Worm (Caenorhabditis elegans) whole organism, young adult: ENCODE measurements around the gene C31G12.1.

Experiments
- B0019.2 ChIP-seq: fragments of 200-800 bp; sonication (Bioruptor generic); conservative IDR thresholded peaks from 2 replicates; pipeline ENCODE4 v1.3.6; 2022; ENCODE audit warnings: missing genetic modification reagents, missing genetic modification characterization, missing compliant biosample characterization
- B0261.1 ChIP-seq: sonication (generic microtip); optimal IDR thresholded peaks from 2 replicates; lab custom pipeline; 2016; ENCODE audit warnings: mild to moderate bottlenecking, missing genetic modification characterization, moderate library complexity, missing compliant biosample characterization
- B0336.3 ChIP-seq: fragments of 200-800 bp; sonication (Bioruptor generic); IDR thresholded peaks from 2 replicates; pipeline ENCODE4 v1.3.6; 2022; ENCODE audit warnings: missing genetic modification characterization, missing compliant biosample characterization
- F22D6.2 ChIP-seq: sonication (generic microtip); optimal IDR thresholded peaks from 2 replicates; lab custom pipeline; 2016; ENCODE audit warnings: mild to moderate bottlenecking, missing genetic modification characterization, missing compliant biosample characterization
- F39B2.1 ChIP-seq: fragments of 200-800 bp; sonication (Bioruptor generic); IDR thresholded peaks from 2 replicates; pipeline ENCODE4 v1.3.6; 2022; ENCODE audit warnings: missing genetic modification reagents, missing genetic modification characterization, missing compliant biosample characterization
- F52B5.7 ChIP-seq: sonication (generic microtip); optimal IDR thresholded peaks from 2 replicates; lab custom pipeline; 2016; ENCODE audit warnings: mild to moderate bottlenecking, missing genetic modification characterization, missing compliant biosample characterization
- Y56A3A.18 ChIP-seq: fragments of 200-800 bp; sonication (Bioruptor generic); IDR thresholded peaks from 2 replicates; pipeline ENCODE4 v1.3.6; 2022; ENCODE audit warnings: missing genetic modification reagents, missing genetic modification characterization, missing compliant biosample characterization
- akir-1 ChIP-seq: fragments of 200-800 bp; sonication (Bioruptor generic); optimal IDR thresholded peaks from 2 replicates; lab custom pipeline; 2018; ENCODE audit warnings: mild to moderate bottlenecking, missing genetic modification characterization, moderate library complexity, missing compliant biosample characterization
- ama-1 ChIP-seq, 3 experiments: fragments of 150-350 bp in 1 of 3; sonication (generic microtip) in 2 of 3; optimal IDR thresholded peaks; 2 replicates each; lab custom pipeline; 2014 to 2018; ENCODE audit warnings: missing biosample characterization in 2 of 3, missing genetic modification characterization in 2 of 3, missing genetic modification reagents in 2 of 3
- aptf-2 ChIP-seq: fragments of 200-800 bp; sonication (Bioruptor generic); conservative IDR thresholded peaks from 2 replicates; pipeline ENCODE4 v1.3.6; 2022; ENCODE audit warnings: missing genetic modification reagents, missing genetic modification characterization, missing compliant biosample characterization
- aptf-3 ChIP-seq: fragments of 200-800 bp; sonication (Bioruptor generic); IDR thresholded peaks from 2 replicates; pipeline ENCODE4 v1.3.6; 2022; ENCODE audit warnings: missing genetic modification characterization, missing compliant biosample characterization
- attf-5 ChIP-seq: fragments of 200-800 bp; sonication (Bioruptor generic); optimal IDR thresholded peaks from 2 replicates; lab custom pipeline; 2018; ENCODE audit warnings: mild to moderate bottlenecking, missing genetic modification characterization, missing compliant biosample characterization
- bed-1 ChIP-seq: fragments of 200-800 bp; sonication (Bioruptor generic); IDR thresholded peaks from 2 replicates; pipeline ENCODE4 v1.3.6; 2022; ENCODE audit warnings: missing genetic modification reagents, missing genetic modification characterization, missing compliant biosample characterization
- ceh-100 ChIP-seq: fragments of 200-800 bp; sonication (Bioruptor generic); IDR thresholded peaks from 2 replicates; pipeline ENCODE4 v1.3.6; 2022; ENCODE audit warnings: missing genetic modification reagents, missing genetic modification characterization, missing compliant biosample characterization
- chd-7 ChIP-seq: sonication (generic microtip); optimal IDR thresholded peaks from 2 replicates; lab custom pipeline; 2016; ENCODE audit warnings: mild to moderate bottlenecking, missing genetic modification characterization, moderate library complexity, missing compliant biosample characterization
- dpff-1 ChIP-seq: sonication (generic microtip); optimal IDR thresholded peaks from 2 replicates; lab custom pipeline; 2017; ENCODE audit warnings: mild to moderate bottlenecking, missing genetic modification characterization, missing compliant biosample characterization
- egl-18 ChIP-seq: fragments of 200-800 bp; sonication (Bioruptor generic); IDR thresholded peaks from 2 replicates; pipeline ENCODE4 v1.3.6; 2022; ENCODE audit warnings: missing genetic modification reagents, missing genetic modification characterization, missing compliant biosample characterization
- egrh-3 ChIP-seq: fragments of 200-800 bp; sonication (Bioruptor generic); IDR thresholded peaks from 2 replicates; pipeline ENCODE4 v1.3.6; 2022; ENCODE audit warnings: missing genetic modification reagents, missing genetic modification characterization, missing compliant biosample characterization
- hlh-26 ChIP-seq: fragments of 200-800 bp; sonication (Bioruptor generic); conservative IDR thresholded peaks from 2 replicates; pipeline ENCODE4 v1.3.6; 2022; ENCODE audit warnings: missing genetic modification reagents, missing genetic modification characterization, missing compliant biosample characterization
- hmg-20 ChIP-seq: fragments of 200-800 bp; sonication (Bioruptor generic); IDR thresholded peaks from 2 replicates; pipeline ENCODE4 v1.3.6; 2022; ENCODE audit warnings: missing genetic modification reagents, missing genetic modification characterization, missing compliant biosample characterization
- hrde-1 ChIP-seq: sonication (generic microtip); optimal IDR thresholded peaks from 2 replicates; lab custom pipeline; 2016; ENCODE audit warnings: missing genetic modification characterization, mild to moderate bottlenecking, missing compliant biosample characterization, moderate library complexity, missing genotype, missing genetic modification reagents, borderline replicate concordance
- let-526 ChIP-seq: fragments of 200-800 bp; sonication (Bioruptor generic); IDR thresholded peaks from 2 replicates; pipeline ENCODE4 v1.3.6; 2022; ENCODE audit warnings: missing genetic modification reagents, missing genetic modification characterization, missing compliant biosample characterization
- let-607 ChIP-seq, 2 experiments: fragments of 200-800 bp in 1 of 2; sonication (Bioruptor generic) in 1 of 2; sonication (generic microtip) in 1 of 2; optimal IDR thresholded peaks; 2 replicates each; lab custom pipeline; 2016 to 2018; ENCODE audit warnings: mild to moderate bottlenecking in 2 of 2, missing compliant biosample characterization in 2 of 2, missing genetic modification characterization in 2 of 2, moderate library complexity in 2 of 2, missing genotype in 1 of 2
- lin-54 ChIP-seq: fragments of 200-800 bp; sonication (Bioruptor generic); optimal IDR thresholded peaks from 2 replicates; lab custom pipeline; 2018; ENCODE audit warnings: mild to moderate bottlenecking, missing genetic modification characterization, missing compliant biosample characterization
- mcd-1 ChIP-seq: fragments of 200-800 bp; sonication (Bioruptor generic); IDR thresholded peaks from 2 replicates; pipeline ENCODE4 v1.3.6; 2022; ENCODE audit warnings: missing genetic modification reagents, missing genetic modification characterization, missing compliant biosample characterization
- mel-28 ChIP-seq: sonication (generic microtip); optimal IDR thresholded peaks from 2 replicates; lab custom pipeline; 2016; ENCODE audit warnings: borderline replicate concordance, mild to moderate bottlenecking, missing genetic modification characterization, missing compliant biosample characterization
- mes-4 ChIP-seq: sonication (generic microtip); optimal IDR thresholded peaks from 2 replicates; lab custom pipeline; 2016; ENCODE audit warnings: missing genotype, missing genetic modification characterization, missing compliant biosample characterization
- mxl-1 ChIP-seq: sonication (generic microtip); optimal IDR thresholded peaks from 2 replicates; lab custom pipeline; 2016; ENCODE audit warnings: missing genetic modification characterization, missing compliant biosample characterization
- nfya-2 ChIP-seq: fragments of 200-800 bp; sonication (Bioruptor generic); IDR thresholded peaks from 2 replicates; pipeline ENCODE4 v1.3.6; 2022; ENCODE audit warnings: missing genetic modification reagents, missing genetic modification characterization, missing compliant biosample characterization
- nhr-120 ChIP-seq: fragments of 200-800 bp; sonication (Bioruptor generic); IDR thresholded peaks from 2 replicates; pipeline ENCODE4 v1.3.6; 2022; ENCODE audit warnings: missing genetic modification characterization, missing compliant biosample characterization
- nhr-27 ChIP-seq: fragments of 200-800 bp; sonication (Bioruptor generic); optimal IDR thresholded peaks from 2 replicates; lab custom pipeline; 2018; ENCODE audit warnings: mild to moderate bottlenecking, missing genetic modification characterization, moderate library complexity, missing compliant biosample characterization
- nhr-90 ChIP-seq: sonication (generic microtip); optimal IDR thresholded peaks from 2 replicates; lab custom pipeline; 2016; ENCODE audit warnings: missing genotype, mild to moderate bottlenecking, missing genetic modification characterization, missing compliant biosample characterization
- repo-1 ChIP-seq: sonication (generic microtip); optimal IDR thresholded peaks from 2 replicates; lab custom pipeline; 2017; ENCODE audit warnings: mild to moderate bottlenecking, missing genetic modification characterization, missing compliant biosample characterization
- rpc-1 ChIP-seq, 2 experiments: fragments of 150-350 bp in 1 of 2; sonication (generic microtip) in 1 of 2; optimal IDR thresholded peaks; 2 replicates each; lab custom pipeline; 2014 to 2018; ENCODE audit warnings: missing biosample characterization in 1 of 2, missing genetic modification characterization in 1 of 2, missing genetic modification reagents in 1 of 2, missing genotype in 1 of 2
- sdz-38 ChIP-seq: sonication (generic microtip); optimal IDR thresholded peaks from 2 replicates; lab custom pipeline; 2016; ENCODE audit warnings: missing genotype, missing genetic modification characterization, missing compliant biosample characterization
- snpc-3.4 ChIP-seq: sonication (generic microtip); optimal IDR thresholded peaks from 2 replicates; lab custom pipeline; 2017; ENCODE audit warnings: missing genetic modification characterization, mild to moderate bottlenecking, missing compliant biosample characterization, antibody characterized with exemption, moderate library complexity, missing genotype, missing genetic modification reagents
- snpc-4 ChIP-seq, 5 experiments: fragments of 150-350 bp in 1 of 5; sonication (generic microtip) in 4 of 5; optimal IDR thresholded peaks; 2 replicates each; lab custom pipeline; 2014 to 2018; ENCODE audit warnings: missing genetic modification characterization in 5 of 5, missing biosample characterization in 3 of 5, antibody characterized with exemption in 2 of 5, mild to moderate bottlenecking in 2 of 5, missing compliant biosample characterization in 2 of 5, missing genotype in 2 of 5, moderate library complexity in 2 of 5, missing genetic modification reagents in 1 of 5
- somi-1 ChIP-seq: fragments of 200-800 bp; sonication (Bioruptor generic); optimal IDR thresholded peaks from 2 replicates; lab custom pipeline; 2018; ENCODE audit warnings: mild to moderate bottlenecking, missing genetic modification characterization, missing compliant biosample characterization
- tbp1 ChIP-seq: fragments of 200-800 bp; sonication (Bioruptor generic); optimal IDR thresholded peaks from 2 replicates; lab custom pipeline; 2018; ENCODE audit warnings: mild to moderate bottlenecking, missing genetic modification characterization, missing compliant biosample characterization
- zfh-2 ChIP-seq: fragments of 200-800 bp; sonication (Bioruptor generic); conservative IDR thresholded peaks from 2 replicates; pipeline ENCODE4 v1.3.6; 2022; ENCODE audit warnings: missing genetic modification reagents, missing genetic modification characterization, missing compliant biosample characterization
- zim-3 ChIP-seq: sonication (generic microtip); optimal IDR thresholded peaks from 2 replicates; lab custom pipeline; 2017; ENCODE audit warnings: mild to moderate bottlenecking, missing genetic modification characterization, moderate library complexity, missing compliant biosample characterization
- ztf-22 ChIP-seq: fragments of 200-800 bp; sonication (Bioruptor generic); optimal IDR thresholded peaks from 2 replicates; lab custom pipeline; 2018; ENCODE audit warnings: mild to moderate bottlenecking, missing genetic modification characterization, moderate library complexity, missing compliant biosample characterization
- ztf-26 ChIP-seq: sonication (generic microtip); optimal IDR thresholded peaks from 2 replicates; lab custom pipeline; 2017; ENCODE audit warnings: missing genetic modification characterization, missing compliant biosample characterization

C31G12.1 gene

ce11 chrV:18189181-18189580, 9.4 kb downstream of the C31G12.1 start, which contains the start of gene clec-246:
TSS of gene clec-246 (plus strand) at chrV:18189481.
- no peak for TF ChIP-seq egrh-3 (GFP tag; lab: Robert Waterston, UW)
- TF ChIP-seq zfh-2 (GFP tag; lab: Robert Waterston, UW): no peak
- no peak for TF ChIP-seq sdz-38 (tag; lab: Kevin White, UChicago)
- no peak for TF ChIP-seq nhr-27 (tag; lab: Kevin White, UChicago)
- no peak for TF ChIP-seq tbp1
- TF ChIP-seq snpc-3.4: no peak
- TF ChIP-seq nfya-2 (GFP tag; lab: Robert Waterston, UW): no peak
- TF ChIP-seq Y56A3A.18 (GFP tag; lab: Robert Waterston, UW): no peak
- no peak for TF ChIP-seq ztf-26 (tag; lab: Kevin White, UChicago)
- TF ChIP-seq somi-1 (GFP tag; lab: Kevin White, UChicago): no peak
- no peak for TF ChIP-seq mxl-1 (tag; lab: Kevin White, UChicago)
- TF ChIP-seq B0261.1 (tag; lab: Kevin White, UChicago): no peak
- no peak for TF ChIP-seq ceh-100 (GFP tag; lab: Robert Waterston, UW)
- TF ChIP-seq F22D6.2 (tag; lab: Kevin White, UChicago): no peak
- TF ChIP-seq ama-1 (optimal IDR thresholded peaks at IDR 0.05; lab: Kevin White, UChicago): no peak
- TF ChIP-seq ama-1 (GFP tag; optimal IDR thresholded peaks at IDR 0.05; lab: Kevin White, UChicago): no peak
- no peak for TF ChIP-seq mes-4 (tag; lab: Kevin White, UChicago)
- no peak for TF ChIP-seq attf-5 (GFP tag; lab: Kevin White, UChicago)

DNA sequence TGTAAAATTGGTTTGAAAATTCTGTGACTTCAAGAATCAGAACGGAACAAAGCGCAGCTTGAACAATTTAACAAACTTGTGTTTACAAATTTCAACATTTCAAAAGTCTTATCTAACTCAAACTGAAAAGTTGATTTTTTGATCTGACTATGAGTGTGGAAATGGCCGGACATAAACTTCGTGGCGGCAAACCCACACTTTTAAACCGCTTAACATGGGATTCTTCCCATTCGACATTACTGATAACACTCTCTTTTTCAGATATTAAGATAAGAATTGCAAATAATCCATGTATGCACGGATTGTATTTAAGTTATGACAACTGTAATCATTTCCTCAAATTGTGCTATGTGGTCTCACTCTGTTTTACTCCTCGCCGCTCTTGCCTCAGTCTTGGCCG, 11.4 kb downstream of the C31G12.1 start, which contains the start of gene clec-42:
clec-42 (plus strand) TSS at position 285 of the 400 bp plus-strand sequence.
- no peak for TF ChIP-seq let-526
- no peak for TF ChIP-seq aptf-3 (GFP tag; lab: Robert Waterston, UW)
- no peak for TF ChIP-seq akir-1
- TF ChIP-seq F22D6.2 (tag; lab: Kevin White, UChicago): no peak
- TF ChIP-seq B0019.2 (GFP tag; lab: Robert Waterston, UW): no peak
- no peak for TF ChIP-seq hmg-20 (GFP tag; lab: Robert Waterston, UW)
- TF ChIP-seq hlh-26 (GFP tag; lab: Robert Waterston, UW): no peak
- no peak for TF ChIP-seq let-607 (tag; optimal IDR thresholded peaks at IDR 0.05; lab: Kevin White, UChicago)
- TF ChIP-seq mxl-1 (tag; lab: Kevin White, UChicago): no peak
- TF ChIP-seq chd-7 (tag; lab: Kevin White, UChicago): no peak
- TF ChIP-seq bed-1 (GFP tag; lab: Robert Waterston, UW): no peak
- no peak for TF ChIP-seq ztf-22 (GFP tag; lab: Kevin White, UChicago)
- TF ChIP-seq repo-1 (tag; lab: Kevin White, UChicago): no peak
- no peak for TF ChIP-seq Y56A3A.18 (GFP tag; lab: Robert Waterston, UW)
- no peak for TF ChIP-seq sdz-38 (tag; lab: Kevin White, UChicago)
- TF ChIP-seq dpff-1 (tag; lab: Kevin White, UChicago): no peak
- no peak for TF ChIP-seq rpc-1 (optimal IDR thresholded peaks at IDR 0.05; lab: Kevin White, UChicago)
- no peak for TF ChIP-seq rpc-1 (tag; optimal IDR thresholded peaks at IDR 0.05; lab: Kevin White, UChicago)
- TF ChIP-seq, all 124 proteins: peak for 0

DNA sequence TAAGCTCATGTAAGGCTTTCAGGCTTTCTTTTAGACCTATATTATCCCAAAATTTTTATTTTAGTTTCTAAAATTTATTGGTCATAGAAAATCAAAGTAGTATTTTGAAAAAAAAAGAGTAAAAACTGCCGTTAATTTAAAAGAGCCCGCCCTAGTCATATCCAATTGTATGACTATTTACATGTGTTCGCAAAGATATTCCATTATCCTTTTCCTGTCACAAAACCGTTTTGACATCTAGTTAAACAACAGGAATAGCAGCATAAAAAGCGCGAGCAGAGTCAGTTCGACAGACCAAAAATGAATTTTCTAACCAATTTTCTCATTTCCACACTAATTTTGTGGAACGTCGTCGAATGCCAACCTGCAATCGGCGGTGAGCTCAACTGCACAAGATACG, 15.2 kb downstream of the C31G12.1 start, which contains the start of gene F16H6.3:
F16H6.3 (plus strand) TSS at position 301 of the 400 bp plus-strand sequence.
- no peak for TF ChIP-seq lin-54
- no peak for TF ChIP-seq mcd-1 (GFP tag; lab: Robert Waterston, UW)
- no peak for TF ChIP-seq nhr-120 (GFP tag; lab: Robert Waterston, UW)
- TF ChIP-seq attf-5 (GFP tag; lab: Kevin White, UChicago): no peak
- TF ChIP-seq F52B5.7: no peak
- TF ChIP-seq snpc-4 (GFP tag; optimal IDR thresholded peaks at IDR 0.05; lab: Kevin White, UChicago): no peak
- TF ChIP-seq snpc-4 (tag; optimal IDR thresholded peaks at IDR 0.05; lab: Kevin White, UChicago): no peak
- no peak for TF ChIP-seq F39B2.1 (GFP tag; lab: Robert Waterston, UW)
- no peak for TF ChIP-seq aptf-2 (GFP tag; lab: Robert Waterston, UW)
- TF ChIP-seq egl-18 (GFP tag; lab: Robert Waterston, UW): no peak
- TF ChIP-seq F22D6.2 (tag; lab: Kevin White, UChicago): no peak
- no peak for TF ChIP-seq mel-28
- no peak for TF ChIP-seq nhr-90 (tag; lab: Kevin White, UChicago)
- no peak for TF ChIP-seq B0336.3 (GFP tag; lab: Robert Waterston, UW)
- TF ChIP-seq zim-3 (tag; lab: Kevin White, UChicago): no peak
- no peak for TF ChIP-seq hrde-1 (tag; lab: Kevin White, UChicago)
